Fruit fly (Drosophila melanogaster) S2 (cell line): ENCODE results near the gene CG4783.
A peak's percentile ranks its signal among the peaks of the same experiment; 100 is the strongest.

Experiments
- CG8478 ChIP-seq: fragments of >200 bp; optimal IDR thresholded peaks from 2 replicates; lab custom pipeline; 2018
- CTCF ChIP-seq, 2 experiments: fragments of >200 bp; optimal IDR thresholded peaks; 2 replicates each; lab custom pipeline; 2018

CG4783 gene

dm6 chr3R:19925271-19925670, 23.0 kb upstream of the CG4783 start, which contains the start of gene CG4462:
TSS of gene CG4462 (minus strand) at chr3R:19925371.
- TF ChIP-seq CTCF (optimal IDR thresholded peaks at IDR 0.05; lab: Kevin White, UChicago) (no peak), CG8478 (lab: Kevin White, UChicago) (no peak)

dm6 chr3R:19928544-19928943, 19.7 kb upstream of the CG4783 start, which contains the start of gene CG4459:
TSS of gene CG4459 (minus strand) at chr3R:19928644.
- TF ChIP-seq CG8478 (lab: Kevin White, UChicago) (no peak), CTCF (optimal IDR thresholded peaks at IDR 0.05; lab: Kevin White, UChicago) (no peak)

dm6 chr3R:19930913-19931706, 17.1 kb upstream of the CG4783 start:
- no peak for TF ChIP-seq CG8478 (lab: Kevin White, UChicago)
- no peak for TF ChIP-seq CTCF (optimal IDR thresholded peaks at IDR 0.05; lab: Kevin White, UChicago)

dm6 chr3R:19932169-19932568, 16.1 kb upstream of the CG4783 start:
- TF ChIP-seq CTCF (optimal IDR thresholded peaks at IDR 0.05; lab: Kevin White, UChicago) (no peak), CG8478 (lab: Kevin White, UChicago) (no peak)

dm6 chr3R:19934840-19935776, 13.1 kb upstream of the CG4783 start, which contains the start of gene mira:
TSS of gene mira (minus strand) at chr3R:19935120.
- TF ChIP-seq CG8478 (lab: Kevin White, UChicago) (no peak), CTCF (optimal IDR thresholded peaks at IDR 0.05; lab: Kevin White, UChicago) (no peak)

- no peak for TF ChIP-seq CG8478 (lab: Kevin White, UChicago)
- TF ChIP-seq CTCF (optimal IDR thresholded peaks at IDR 0.05; lab: Kevin White, UChicago) = no peak
Measured at dm6 chr3R:19935777-19936125, 12.5 kb upstream of the CG4783 start.

dm6 chr3R:19938941-19939587, 9.2 kb upstream of the CG4783 start:
- TF ChIP-seq CTCF (optimal IDR thresholded peaks at IDR 0.05; lab: Kevin White, UChicago) (peak; percentile 33 to 43), CG8478 (lab: Kevin White, UChicago) (no peak)

dm6 chr3R:19942312-19942711, 5.9 kb upstream of the CG4783 start, which contains the start of gene CG46042:
TSS of gene CG46042 (minus strand) at chr3R:19942412.
- TF ChIP-seq CG8478 (lab: Kevin White, UChicago) (no peak), CTCF (optimal IDR thresholded peaks at IDR 0.05; lab: Kevin White, UChicago) (no peak)

- TF ChIP-seq CG8478 (lab: Kevin White, UChicago) (no peak), CTCF (optimal IDR thresholded peaks at IDR 0.05; lab: Kevin White, UChicago) (no peak)
Measured at dm6 chr3R:19968695-19969094, 20.5 kb downstream of the CG4783 start.

- no peak for TF ChIP-seq CG8478 (lab: Kevin White, UChicago)
- TF ChIP-seq CTCF (optimal IDR thresholded peaks at IDR 0.05; lab: Kevin White, UChicago) = no peak
Measured at dm6 chr3R:19972598-19972997, 24.4 kb downstream of the CG4783 start, which contains the start of gene CG31213. TSS of gene CG31213 (plus strand) at chr3R:19972898.

dm6 chr3R:19985376-19985775, 37.1 kb downstream of the CG4783 start:
- TF ChIP-seq CG8478 (lab: Kevin White, UChicago) = no peak
- TF ChIP-seq CTCF (optimal IDR thresholded peaks at IDR 0.05; lab: Kevin White, UChicago) = no peak

- TF ChIP-seq CG8478 (lab: Kevin White, UChicago) = no peak
- no peak for TF ChIP-seq CTCF (optimal IDR thresholded peaks at IDR 0.05; lab: Kevin White, UChicago)
Measured at dm6 chr3R:19995408-19995807, 47.2 kb downstream of the CG4783 start.

- TF ChIP-seq CG8478 (lab: Kevin White, UChicago) (no peak), CTCF (optimal IDR thresholded peaks at IDR 0.05; lab: Kevin White, UChicago) (no peak)
Measured at dm6 chr3R:19996433-19996832, 48.2 kb downstream of the CG4783 start.

- TF ChIP-seq CG8478 (lab: Kevin White, UChicago) (no peak), CTCF (optimal IDR thresholded peaks at IDR 0.05; lab: Kevin White, UChicago) (no peak)
Measured at dm6 chr3R:19997526-19998070, 49.4 kb downstream of the CG4783 start.
